Fruit fly (Drosophila melanogaster): ENCODE measurements around the gene CG31436.
A peak's percentile ranks its signal among the peaks of the same experiment; 100 is the strongest.

dm6 chr3R:25308228-25308627 lies 4.3 kb downstream of the CG31436 start, which contains the start of gene CG10550:
- TF ChIP-seq CG1620 (GFP tag; optimal IDR thresholded peaks at IDR 0.05) (no peak), pad (GFP tag; optimal IDR thresholded peaks at IDR 0.05) (no peak), bab1 (GFP tag; optimal IDR thresholded peaks at IDR 0.05) (no peak), CG12768 (GFP tag; optimal IDR thresholded peaks at IDR 0.05) (peak; percentile 61), tj (GFP tag; optimal IDR thresholded peaks at IDR 0.05) (no peak), CG7045 (GFP tag; optimal IDR thresholded peaks at IDR 0.05) (no peak), cic (GFP tag; optimal IDR thresholded peaks at IDR 0.05) (peak; percentile 46), CG33017 (tag; optimal IDR thresholded peaks at IDR 0.05) (no peak), kay (GFP tag; ENCODE audit: borderline replicate concordance) (no peak), CG11617 (GFP tag; optimal IDR thresholded peaks at IDR 0.05) (no peak), Clk (GFP tag; optimal IDR thresholded peaks at IDR 0.05) (no peak), CG7101 (tag; optimal IDR thresholded peaks at IDR 0.05) (no peak), ovo (GFP tag; optimal IDR thresholded peaks at IDR 0.05) (no peak)

All from whole organism, adult.